Worm (Caenorhabditis elegans) whole organism, mixed stage, embryonic: ENCODE measurements around the gene F42A9.7.
A peak's percentile ranks its signal among the peaks of the same experiment; 100 is the strongest.

ENCODE experiments used
- M03D4.4 ChIP-seq: sonication (generic microtip); optimal IDR thresholded peaks from 2 replicates; lab custom pipeline; 2017; ENCODE audit warnings: mild to moderate bottlenecking, missing genetic modification characterization, missing compliant biosample characterization
- bed-3 ChIP-seq: fragments of 200-800 bp; sonication (Bioruptor generic); optimal IDR thresholded peaks from 3 replicates; lab custom pipeline; 2018; ENCODE audit warnings: mild to moderate bottlenecking, missing genetic modification characterization, moderate library complexity, missing compliant biosample characterization
- blmp-1 ChIP-seq: fragments of 150-350 bp; optimal IDR thresholded peaks from 2 replicates; lab custom pipeline; 2014; ENCODE audit warnings: missing biosample characterization, missing genetic modification characterization
- ceh-39 ChIP-seq: fragments of 150-350 bp; optimal IDR thresholded peaks from 2 replicates; lab custom pipeline; 2014; ENCODE audit warnings: missing biosample characterization, missing genetic modification characterization
- ceh-43 ChIP-seq: fragments of 200-800 bp; sonication (Bioruptor generic); optimal IDR thresholded peaks from 2 replicates; lab custom pipeline; 2018; ENCODE audit warnings: mild to moderate bottlenecking, missing genetic modification characterization, moderate library complexity, missing compliant biosample characterization
- ceh-83 ChIP-seq: fragments of 200-800 bp; sonication (Bioruptor generic); optimal IDR thresholded peaks from 2 replicates; lab custom pipeline; 2018; ENCODE audit warnings: mild to moderate bottlenecking, missing genetic modification characterization, missing compliant biosample characterization
- ces-1 ChIP-seq: fragments of 150-350 bp; optimal IDR thresholded peaks from 2 replicates; lab custom pipeline; 2014; ENCODE audit warnings: missing biosample characterization, missing genetic modification reagents, missing genetic modification characterization
- cnd-1 ChIP-seq: fragments of 200-800 bp; sonication (Bioruptor generic); optimal IDR thresholded peaks from 2 replicates; lab custom pipeline; 2018; ENCODE audit warnings: mild to moderate bottlenecking, missing genetic modification characterization, missing compliant biosample characterization
- drap-1 ChIP-seq: fragments of 200-800 bp; sonication (Bioruptor generic); optimal IDR thresholded peaks from 3 replicates; lab custom pipeline; 2018; ENCODE audit warnings: mild to moderate bottlenecking, missing genetic modification characterization, missing compliant biosample characterization
- elt-1 ChIP-seq: sonication (generic microtip); optimal IDR thresholded peaks from 2 replicates; lab custom pipeline; 2017; ENCODE audit warnings: missing genetic modification characterization, mild to moderate bottlenecking, missing compliant biosample characterization, antibody characterized with exemption, moderate library complexity, borderline replicate concordance; ENCODE audit not compliant: insufficient read depth
- elt-3 ChIP-seq: fragments of 150-350 bp; optimal IDR thresholded peaks from 2 replicates; lab custom pipeline; 2014; ENCODE audit warnings: missing biosample characterization, missing genetic modification characterization
- flh-1 ChIP-seq: fragments of 200-800 bp; sonication (Bioruptor generic); optimal IDR thresholded peaks from 2 replicates; lab custom pipeline; 2018; ENCODE audit warnings: mild to moderate bottlenecking, missing genetic modification characterization, moderate library complexity, missing compliant biosample characterization
- ham-2 ChIP-seq: fragments of 200-800 bp; sonication (Bioruptor generic); optimal IDR thresholded peaks from 2 replicates; lab custom pipeline; 2018; ENCODE audit warnings: mild to moderate bottlenecking, missing genetic modification characterization, missing compliant biosample characterization
- lin-13 ChIP-seq: fragments of 150-350 bp; optimal IDR thresholded peaks from 2 replicates; lab custom pipeline; 2014; ENCODE audit warnings: missing biosample characterization, missing genetic modification characterization
- lin-32 ChIP-seq: fragments of 200-800 bp; sonication (Bioruptor generic); optimal IDR thresholded peaks from 2 replicates; lab custom pipeline; 2018; ENCODE audit warnings: mild to moderate bottlenecking, missing genetic modification characterization, missing compliant biosample characterization
- lsy-2 ChIP-seq: fragments of 150-350 bp; optimal IDR thresholded peaks from 2 replicates; lab custom pipeline; 2014; ENCODE audit warnings: missing biosample characterization, missing genetic modification characterization
- mab-5 ChIP-seq: fragments of 150-350 bp; optimal IDR thresholded peaks from 2 replicates; lab custom pipeline; 2014; ENCODE audit warnings: missing biosample characterization, missing genetic modification characterization
- mep-1 ChIP-seq: fragments of 150-350 bp; optimal IDR thresholded peaks from 2 replicates; lab custom pipeline; 2017; ENCODE audit warnings: missing biosample characterization, missing genetic modification reagents, missing genetic modification characterization, inconsistent platforms
- mls-2 ChIP-seq: sonication (generic microtip); optimal IDR thresholded peaks from 2 replicates; lab custom pipeline; 2016; ENCODE audit warnings: mild to moderate bottlenecking, missing genetic modification characterization, moderate library complexity, missing compliant biosample characterization
- nhr-12 ChIP-seq: fragments of 150-350 bp; optimal IDR thresholded peaks from 2 replicates; lab custom pipeline; 2014; ENCODE audit warnings: missing biosample characterization, missing genetic modification characterization
- nhr-2 ChIP-seq: fragments of 150-350 bp; optimal IDR thresholded peaks from 2 replicates; lab custom pipeline; 2014; ENCODE audit warnings: missing biosample characterization, missing genetic modification characterization
- nhr-237 ChIP-seq: fragments of 150-350 bp; optimal IDR thresholded peaks from 2 replicates; lab custom pipeline; 2014; ENCODE audit warnings: missing biosample characterization, missing genetic modification characterization
- nhr-28 ChIP-seq: fragments of 150-350 bp; optimal IDR thresholded peaks from 2 replicates; lab custom pipeline; 2014; ENCODE audit warnings: missing biosample characterization, missing genetic modification characterization
- pha-4 ChIP-seq: fragments of 150-350 bp; optimal IDR thresholded peaks from 2 replicates; lab custom pipeline; 2018; ENCODE audit warnings: missing biosample characterization, missing genetic modification reagents, missing genetic modification characterization
- sem-2 ChIP-seq: fragments of 200-800 bp; sonication (Bioruptor generic); optimal IDR thresholded peaks from 2 replicates; lab custom pipeline; 2018; ENCODE audit warnings: mild to moderate bottlenecking, missing genetic modification characterization, missing compliant biosample characterization
- sptf-1 ChIP-seq: sonication (generic microtip); optimal IDR thresholded peaks from 2 replicates; lab custom pipeline; 2017; ENCODE audit warnings: mild to moderate bottlenecking, missing genetic modification characterization, moderate library complexity, missing compliant biosample characterization
- tbx-8 ChIP-seq: fragments of 200-800 bp; sonication (Bioruptor generic); optimal IDR thresholded peaks from 2 replicates; lab custom pipeline; 2018; ENCODE audit warnings: mild to moderate bottlenecking, missing genetic modification characterization, moderate library complexity, missing compliant biosample characterization
- unc-120 ChIP-seq: sonication (generic microtip); optimal IDR thresholded peaks from 2 replicates; lab custom pipeline; 2017; ENCODE audit warnings: missing genetic modification characterization, missing compliant biosample characterization; ENCODE audit not compliant: poor library complexity, severe bottlenecking
- unc-39 ChIP-seq: fragments of 150-350 bp; optimal IDR thresholded peaks from 2 replicates; lab custom pipeline; 2014; ENCODE audit warnings: missing biosample characterization, missing genetic modification characterization
- zip-8 ChIP-seq: fragments of 150-350 bp; optimal IDR thresholded peaks from 2 replicates; lab custom pipeline; 2014; ENCODE audit warnings: missing biosample characterization, missing genetic modification characterization
- ztf-11 ChIP-seq: fragments of 150-350 bp; optimal IDR thresholded peaks from 2 replicates; lab custom pipeline; 2014; ENCODE audit warnings: missing biosample characterization, missing genetic modification characterization

The F42A9.7 gene

DNA sequence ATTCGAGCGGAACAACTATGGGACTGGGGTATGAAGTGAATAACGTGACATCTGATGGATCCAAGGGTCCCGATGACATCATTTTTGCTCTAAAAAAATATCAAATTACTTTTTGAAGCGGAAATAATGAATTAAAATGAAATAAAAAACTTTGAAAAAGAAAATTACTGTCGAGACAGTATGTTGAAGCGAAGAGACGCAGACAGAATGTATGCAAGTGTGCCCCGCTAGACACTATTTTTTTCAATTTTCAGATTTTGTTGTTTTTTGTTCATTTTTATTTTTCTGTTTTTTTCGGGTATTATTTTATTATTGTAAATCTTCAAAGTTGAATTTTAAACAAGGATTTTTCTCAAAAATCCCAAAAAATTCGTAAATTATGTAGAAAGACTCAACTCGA, 1.8 kb upstream of the F42A9.7 start, which contains the start of gene F42A9.8:
F42A9.8 (minus strand) TSS at position 88 of the 400 bp plus-strand sequence.
- TF ChIP-seq mep-1 (tag; lab: Kevin White, UChicago) = peak; percentile 55
- no peak for TF ChIP-seq nhr-12

- no peak for TF ChIP-seq ceh-43 (GFP tag; lab: Kevin White, UChicago)
- TF ChIP-seq, all 35 proteins: peak for 0
These were observed 1.6 kb downstream of the F42A9.7 start for ce11 chrIV:8615314-8615713.

DNA sequence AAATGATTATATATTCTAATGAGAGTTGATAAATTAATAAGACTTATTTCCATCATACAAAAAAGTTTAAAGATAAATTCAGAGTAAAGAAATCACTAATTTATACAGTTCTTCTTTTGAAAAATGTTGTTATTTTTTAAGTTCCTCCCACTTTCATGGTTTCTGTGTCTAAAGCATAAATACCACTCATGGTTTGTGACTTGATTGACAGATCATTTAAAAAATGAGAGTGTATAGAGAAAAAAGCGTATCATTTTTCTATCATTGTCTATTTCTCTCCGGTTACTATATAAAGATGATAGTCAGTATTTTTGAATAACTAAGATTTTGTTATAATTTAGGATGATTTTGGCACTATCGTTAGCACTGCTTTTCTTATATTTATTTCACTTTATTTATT, 2.3 kb downstream of the F42A9.7 start, which contains the start of gene cyp-33E3:
cyp-33E3 (plus strand) TSS at position 316 of the 400 bp plus-strand sequence.
- no peak for TF ChIP-seq bed-3 (GFP tag; lab: Kevin White, UChicago)
- TF ChIP-seq mab-5 (tag; lab: Kevin White, UChicago) = no peak
- TF ChIP-seq tbx-8 = no peak
- no peak for TF ChIP-seq elt-3 (tag; lab: Kevin White, UChicago)
- no peak for TF ChIP-seq ceh-43 (GFP tag; lab: Kevin White, UChicago)
- TF ChIP-seq unc-39 (tag; lab: Kevin White, UChicago) = no peak
- TF ChIP-seq ztf-11 = no peak
- TF ChIP-seq sptf-1 = no peak
- TF ChIP-seq unc-120 = no peak
- no peak for TF ChIP-seq nhr-28
- no peak for TF ChIP-seq elt-1 (tag; lab: Kevin White, UChicago)
- no peak for TF ChIP-seq zip-8 (tag; lab: Kevin White, UChicago)
- TF ChIP-seq lin-13 = no peak
- TF ChIP-seq mep-1 (tag; lab: Kevin White, UChicago) = no peak
- TF ChIP-seq nhr-2 (tag; lab: Kevin White, UChicago) = no peak
- no peak for TF ChIP-seq ces-1
- TF ChIP-seq pha-4 (tag; lab: Kevin White, UChicago) = no peak
- TF ChIP-seq ceh-83 (GFP tag; lab: Kevin White, UChicago) = no peak

- no peak for TF ChIP-seq nhr-2 (tag; lab: Kevin White, UChicago)
- no peak for TF ChIP-seq mep-1 (tag; lab: Kevin White, UChicago)
- TF ChIP-seq lin-13 = no peak
These were observed 4.9 kb downstream of the F42A9.7 start, which contains the start of the genes F42A9.17 and cyp-33E2 for ce11 chrIV:8611886-8612542. Gene F42A9.17, minus strand, starts transcription at chrIV:8611936. Gene cyp-33E2, plus strand, starts transcription at chrIV:8612334.

DNA sequence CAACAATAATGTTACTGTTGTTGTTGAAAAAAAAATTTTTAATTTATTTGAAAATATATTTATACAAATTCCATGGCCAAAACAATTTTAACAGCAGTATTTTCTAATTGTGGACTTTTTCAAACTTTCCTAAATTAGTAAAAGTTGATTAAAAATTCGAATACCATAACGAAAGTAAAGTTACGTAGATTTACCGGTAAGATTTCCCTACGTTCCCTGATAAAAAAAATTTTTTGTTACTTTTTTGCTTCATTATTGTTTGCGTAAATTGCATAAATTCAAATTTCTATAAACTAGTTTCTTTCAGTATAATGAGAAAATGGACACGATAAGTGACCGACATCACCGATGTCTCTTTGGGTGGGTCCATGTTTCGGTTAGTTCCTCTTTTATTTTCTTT, 8.0 kb downstream of the F42A9.7 start, which contains the start of gene F42A9.6:
F42A9.6 (plus strand) TSS at position 301 of the 400 bp plus-strand sequence.
- TF ChIP-seq mab-5 (tag; lab: Kevin White, UChicago) = no peak
- no peak for TF ChIP-seq ztf-11
- TF ChIP-seq flh-1 = no peak
- no peak for TF ChIP-seq M03D4.4 (tag; lab: Kevin White, UChicago)
- no peak for TF ChIP-seq lsy-2 (tag; lab: Kevin White, UChicago)
- TF ChIP-seq nhr-28 = no peak
- TF ChIP-seq ces-1 = no peak
- no peak for TF ChIP-seq elt-3 (tag; lab: Kevin White, UChicago)
- no peak for TF ChIP-seq unc-120
- no peak for TF ChIP-seq unc-39 (tag; lab: Kevin White, UChicago)
- no peak for TF ChIP-seq ceh-39
- TF ChIP-seq tbx-8 = no peak
- no peak for TF ChIP-seq nhr-237 (tag; lab: Kevin White, UChicago)
- no peak for TF ChIP-seq mls-2 (tag; lab: Kevin White, UChicago)
- no peak for TF ChIP-seq cnd-1 (tag; lab: Kevin White, UChicago)
- no peak for TF ChIP-seq sem-2 (GFP tag; lab: Kevin White, UChicago)
- TF ChIP-seq blmp-1 (tag; lab: Kevin White, UChicago) = no peak
- TF ChIP-seq drap-1 (GFP tag; lab: Kevin White, UChicago) = no peak
- TF ChIP-seq ceh-83 (GFP tag; lab: Kevin White, UChicago) = no peak

ce11 chrIV:8608204-8608603, 8.7 kb downstream of the F42A9.7 start:
- TF ChIP-seq lsy-2 (tag; lab: Kevin White, UChicago) (no peak), elt-3 (tag; lab: Kevin White, UChicago) (no peak), blmp-1 (tag; lab: Kevin White, UChicago) (no peak), sptf-1 (no peak), cnd-1 (tag; lab: Kevin White, UChicago) (no peak), ceh-43 (GFP tag; lab: Kevin White, UChicago) (no peak), pha-4 (tag; lab: Kevin White, UChicago) (no peak), ces-1 (no peak), ceh-39 (no peak), elt-1 (tag; lab: Kevin White, UChicago) (no peak), ham-2 (no peak), flh-1 (no peak), lin-32 (GFP tag; lab: Kevin White, UChicago) (no peak), M03D4.4 (tag; lab: Kevin White, UChicago) (no peak), nhr-237 (tag; lab: Kevin White, UChicago) (no peak)
